Fruit fly (Drosophila melanogaster) whole organism, embryonic: ENCODE measurements around the gene CAH7.

Source experiments
- Awh ChIP-seq: fragments of 200-800 bp; sonication (Bioruptor generic); IDR thresholded peaks from 2 replicates; pipeline ENCODE4, ENCODE4 v1.3.6; 2022; ENCODE audit warnings: missing biosample characterization, missing genetic modification characterization
- CG10431 ChIP-seq: fragments of 200-800 bp; sonication (Bioruptor generic); optimal IDR thresholded peaks from 3 replicates; lab custom pipeline; 2018; ENCODE audit warnings: missing biosample characterization, mild to moderate bottlenecking, missing genetic modification characterization
- CG12219 ChIP-seq: fragments of 200-800 bp; sonication (Bioruptor generic); optimal IDR thresholded peaks from 3 replicates; lab custom pipeline; 2018; ENCODE audit warnings: missing biosample characterization, mild to moderate bottlenecking, missing genetic modification characterization
- CG1233 ChIP-seq: fragments of 200-800 bp; sonication (Bioruptor generic); optimal IDR thresholded peaks from 4 replicates; lab custom pipeline; 2018; ENCODE audit warnings: missing biosample characterization, mild to moderate bottlenecking, missing genetic modification characterization
- CG13296 ChIP-seq: fragments of 200-800 bp; sonication (Bioruptor generic); optimal IDR thresholded peaks from 3 replicates; lab custom pipeline; 2018; ENCODE audit warnings: missing biosample characterization, mild to moderate bottlenecking, missing genetic modification characterization
- CG17568 ChIP-seq: fragments of 200-800 bp; sonication (Bioruptor generic); optimal IDR thresholded peaks from 2 replicates; lab custom pipeline; 2018; ENCODE audit warnings: missing biosample characterization, mild to moderate bottlenecking, missing genetic modification characterization, moderate library complexity
- CG1792 ChIP-seq: fragments of 200-800 bp; sonication (Bioruptor generic); optimal IDR thresholded peaks from 2 replicates; lab custom pipeline; 2016; ENCODE audit warnings: missing biosample characterization, missing genetic modification characterization
- CG3065 ChIP-seq: fragments of 200-800 bp; sonication (Bioruptor generic); optimal IDR thresholded peaks from 2 replicates; lab custom pipeline; 2016; ENCODE audit warnings: missing biosample characterization, missing genetic modification characterization
- CG33213 ChIP-seq: fragments of 200-800 bp; sonication (Bioruptor generic); optimal IDR thresholded peaks from 3 replicates; lab custom pipeline; 2016; ENCODE audit warnings: missing biosample characterization, missing genetic modification characterization
- CG34224 ChIP-seq: fragments of 200-800 bp; sonication (Bioruptor generic); IDR thresholded peaks from 3 replicates; pipeline ENCODE4 v1.3.6; 2022; ENCODE audit warnings: missing biosample characterization, missing genetic modification characterization; ENCODE audit not compliant: partially characterized antibody
- CG34376 ChIP-seq: fragments of 200-800 bp; sonication (Bioruptor generic); optimal IDR thresholded peaks from 2 replicates; lab custom pipeline; 2018; ENCODE audit warnings: missing biosample characterization, mild to moderate bottlenecking, missing genetic modification characterization
- CG3847 ChIP-seq: fragments of 200-800 bp; sonication (Bioruptor generic); IDR thresholded peaks from 2 replicates; pipeline ENCODE4 v1.3.6; 2022; ENCODE audit warnings: missing biosample characterization, missing genetic modification characterization
- CG4424 ChIP-seq: fragments of 200-800 bp; sonication (Bioruptor generic); optimal IDR thresholded peaks from 3 replicates; lab custom pipeline; 2016; ENCODE audit warnings: missing biosample characterization, missing genetic modification characterization
- CG6654 ChIP-seq: fragments of 200-800 bp; sonication (Bioruptor generic); optimal IDR thresholded peaks from 2 replicates; lab custom pipeline; 2017; ENCODE audit warnings: missing biosample characterization, mild to moderate bottlenecking, missing genetic modification characterization
- CG7556 ChIP-seq: fragments of 200-800 bp; sonication (Bioruptor generic); optimal IDR thresholded peaks from 2 replicates; lab custom pipeline; 2017; ENCODE audit warnings: missing biosample characterization, mild to moderate bottlenecking, missing genetic modification characterization
- CG7745 ChIP-seq: fragments of 200-800 bp; sonication (Bioruptor generic); optimal IDR thresholded peaks from 2 replicates; lab custom pipeline; 2018; ENCODE audit warnings: missing biosample characterization, mild to moderate bottlenecking, missing genetic modification characterization, moderate library complexity
- CG7786 ChIP-seq: fragments of 200-800 bp; sonication (Bioruptor generic); optimal IDR thresholded peaks from 2 replicates; lab custom pipeline; 2016; ENCODE audit warnings: missing biosample characterization, missing genetic modification characterization
- CG7928 ChIP-seq: fragments of 200-800 bp; sonication (Bioruptor generic); optimal IDR thresholded peaks from 2 replicates; lab custom pipeline; 2017; ENCODE audit warnings: missing biosample characterization, mild to moderate bottlenecking, missing genetic modification characterization
- CG8478 ChIP-seq: fragments of >200 bp; optimal IDR thresholded peaks from 2 replicates; lab custom pipeline; 2018
- CG9437 ChIP-seq: fragments of 200-800 bp; sonication (Bioruptor generic); optimal IDR thresholded peaks from 2 replicates; lab custom pipeline; 2018; ENCODE audit warnings: missing biosample characterization, mild to moderate bottlenecking, missing genetic modification characterization
- CkIIα-i1 ChIP-seq: fragments of 200-800 bp; sonication (Bioruptor generic); IDR thresholded peaks from 2 replicates; pipeline ENCODE4 v1.3.6; 2022; ENCODE audit warnings: missing biosample characterization, missing genetic modification characterization
- CrebB ChIP-seq: fragments of 200-800 bp; sonication (Bioruptor generic); optimal IDR thresholded peaks from 3 replicates; lab custom pipeline; 2018; ENCODE audit warnings: missing biosample characterization, mild to moderate bottlenecking, missing genetic modification characterization
- D19A ChIP-seq: fragments of 200-800 bp; optimal IDR thresholded peaks from 3 replicates; lab custom pipeline; 2019; ENCODE audit warnings: missing biosample characterization, mild to moderate bottlenecking, missing genetic modification characterization, moderate library complexity
- ERR ChIP-seq: fragments of 200-800 bp; sonication (Bioruptor generic); optimal IDR thresholded peaks from 2 replicates; lab custom pipeline; 2016; ENCODE audit warnings: missing biosample characterization, missing genetic modification characterization
- Ets97D ChIP-seq: fragments of 200-800 bp; sonication (Bioruptor generic); optimal IDR thresholded peaks from 3 replicates; lab custom pipeline; 2016; ENCODE audit warnings: missing biosample characterization, missing genetic modification characterization
- Gsc ChIP-seq: fragments of 200-800 bp; sonication (Bioruptor generic); IDR thresholded peaks from 2 replicates; pipeline ENCODE4 v1.3.6; 2022; ENCODE audit warnings: missing biosample characterization, missing genetic modification characterization
- H15 ChIP-seq: fragments of 200-800 bp; sonication (Bioruptor generic); IDR thresholded peaks from 3 replicates; pipeline ENCODE4 v1.3.6; 2022; ENCODE audit warnings: missing biosample characterization, missing genetic modification characterization
- HHEX ChIP-seq: fragments of 200-800 bp; sonication (Bioruptor generic); optimal IDR thresholded peaks from 3 replicates; lab custom pipeline; 2017; ENCODE audit warnings: missing biosample characterization, mild to moderate bottlenecking, missing genetic modification characterization, missing genetic modification reagents
- HLH4C ChIP-seq: fragments of 200-800 bp; sonication (Bioruptor generic); IDR thresholded peaks from 3 replicates; pipeline ENCODE4 v1.3.6; 2022; ENCODE audit warnings: missing biosample characterization, missing genetic modification characterization; ENCODE audit not compliant: partially characterized antibody
- Hmx ChIP-seq: fragments of 200-800 bp; sonication (Bioruptor generic); optimal IDR thresholded peaks from 2 replicates; lab custom pipeline; 2016; ENCODE audit warnings: missing biosample characterization, missing genetic modification characterization
- MTF-1 ChIP-seq: fragments of 200-800 bp; sonication (Bioruptor generic); optimal IDR thresholded peaks from 2 replicates; lab custom pipeline; 2018; ENCODE audit warnings: missing biosample characterization, mild to moderate bottlenecking, missing genetic modification characterization, borderline replicate concordance
- Meics ChIP-seq: fragments of 200-800 bp; sonication (Bioruptor generic); optimal IDR thresholded peaks from 2 replicates; lab custom pipeline; 2017; ENCODE audit warnings: missing biosample characterization, mild to moderate bottlenecking, missing genetic modification characterization
- Mes4 ChIP-seq: fragments of 200-800 bp; sonication (Bioruptor generic); optimal IDR thresholded peaks from 2 replicates; lab custom pipeline; 2016; ENCODE audit warnings: missing biosample characterization, missing genetic modification characterization
- Sin3A ChIP-seq: fragments of >200 bp; optimal IDR thresholded peaks from 2 replicates; lab custom pipeline; 2018
- Vsx1 ChIP-seq: fragments of 200-800 bp; sonication (Bioruptor generic); optimal IDR thresholded peaks from 2 replicates; lab custom pipeline; 2017; ENCODE audit warnings: missing biosample characterization, mild to moderate bottlenecking, missing genetic modification characterization, missing genetic modification reagents
- Xbp1 ChIP-seq: fragments of 200-800 bp; sonication (Bioruptor generic); optimal IDR thresholded peaks from 3 replicates; lab custom pipeline; 2016; ENCODE audit warnings: missing biosample characterization, mild to moderate bottlenecking, missing genetic modification characterization
- YL-1 ChIP-seq: fragments of 200-800 bp; sonication (Bioruptor generic); optimal IDR thresholded peaks from 3 replicates; lab custom pipeline; 2017; ENCODE audit warnings: missing biosample characterization, mild to moderate bottlenecking, missing genetic modification characterization
- ara ChIP-seq: fragments of 200-800 bp; sonication (Bioruptor generic); IDR thresholded peaks from 2 replicates; pipeline ENCODE4 v1.3.6; 2022; ENCODE audit warnings: missing biosample characterization, missing genetic modification characterization
- bab2 ChIP-seq: fragments of 200-800 bp; sonication (Bioruptor generic); optimal IDR thresholded peaks from 2 replicates; lab custom pipeline; 2016; ENCODE audit warnings: missing biosample characterization, missing genetic modification characterization
- btn ChIP-seq: fragments of 200-800 bp; sonication (Bioruptor generic); optimal IDR thresholded peaks from 2 replicates; lab custom pipeline; 2016; ENCODE audit warnings: missing biosample characterization, missing genetic modification characterization
- fd64A ChIP-seq: fragments of 200-800 bp; sonication (Bioruptor generic); optimal IDR thresholded peaks from 3 replicates; lab custom pipeline; 2018; ENCODE audit warnings: missing biosample characterization, mild to moderate bottlenecking, missing genetic modification characterization
- fru ChIP-seq: fragments of >200 bp; optimal IDR thresholded peaks from 2 replicates; lab custom pipeline; 2017
- gfzf ChIP-seq: fragments of 200-800 bp; sonication (Bioruptor generic); optimal IDR thresholded peaks from 2 replicates; lab custom pipeline; 2016; ENCODE audit warnings: missing biosample characterization, mild to moderate bottlenecking, missing genetic modification characterization, moderate library complexity
- gsb-n ChIP-seq: fragments of 200-800 bp; sonication (Bioruptor generic); optimal IDR thresholded peaks from 3 replicates; lab custom pipeline; 2018; ENCODE audit warnings: missing biosample characterization, mild to moderate bottlenecking, missing genetic modification characterization
- gt ChIP-seq: fragments of 200-800 bp; sonication (Bioruptor generic); IDR thresholded peaks from 2 replicates; pipeline ENCODE4 v1.3.6; 2022; ENCODE audit warnings: missing biosample characterization, missing genetic modification characterization
- insv ChIP-seq, 2 experiments: fragments of 200-800 bp; sonication (Bioruptor generic); optimal IDR thresholded peaks; 3 replicates each; lab custom pipeline; 2016 to 2018; ENCODE audit warnings: missing biosample characterization in 2 of 2, missing genetic modification characterization in 2 of 2
- pfk ChIP-seq: fragments of 200-800 bp; sonication (Bioruptor generic); optimal IDR thresholded peaks from 2 replicates; lab custom pipeline; 2018; ENCODE audit warnings: missing biosample characterization, mild to moderate bottlenecking, missing genetic modification characterization, moderate library complexity
- salm ChIP-seq: fragments of 200-800 bp; sonication (Bioruptor generic); optimal IDR thresholded peaks from 2 replicates; lab custom pipeline; 2018; ENCODE audit warnings: missing biosample characterization, mild to moderate bottlenecking, missing genetic modification characterization
- sc ChIP-seq, 3 experiments: fragments of >200 bp in 2 of 3; fragments of 200-800 bp in 1 of 3; sonication (Bioruptor generic) in 1 of 3; optimal IDR thresholded peaks; 2 replicates in 2 of 3; 3 replicates in 1 of 3; lab custom pipeline; 2017; ENCODE audit warnings: mild to moderate bottlenecking in 1 of 3, missing biosample characterization in 1 of 3, missing genetic modification characterization in 1 of 3, missing genetic modification reagents in 1 of 3
- tgo ChIP-seq: fragments of 200-800 bp; sonication (Bioruptor generic); IDR thresholded peaks from 3 replicates; pipeline ENCODE4 v1.3.6; 2022; ENCODE audit warnings: missing biosample characterization, missing genetic modification characterization
- vnd ChIP-seq: fragments of 200-800 bp; sonication (Bioruptor generic); IDR thresholded peaks from 3 replicates; pipeline ENCODE4 v1.3.6; 2022; ENCODE audit warnings: missing biosample characterization, missing genetic modification characterization; ENCODE audit not compliant: partially characterized antibody

Gene CAH7

dm6 chr3R:10168483-10169064 lies 56.5 kb downstream of the CAH7 start (continued):
- TF ChIP-seq Sin3A (lab: Kevin White, UChicago) (no peak), D19A (tag; lab: Kevin White, UChicago) (no peak), CG17568 (GFP tag; lab: Kevin White, UChicago) (peak; percentile 20), CG4424 (GFP tag; lab: Kevin White, UChicago) (no peak), vnd (GFP tag; lab: Robert Waterston, UW) (no peak), Xbp1 (peak; percentile 44), HLH4C (no peak), ERR (no peak), Mes4 (GFP tag; lab: Kevin White, UChicago) (no peak), fru (lab: Kevin White, UChicago) (no peak), sc (optimal IDR thresholded peaks at IDR 0.05; lab: Kevin White, UChicago) (no peak), sc (GFP tag; optimal IDR thresholded peaks at IDR 0.05; lab: Kevin White, UChicago) (peak; percentile 4), HHEX (GFP tag; lab: Kevin White, UChicago) (peak; percentile 12), CG7556 (GFP tag; lab: Kevin White, UChicago) (peak; percentile 30), Vsx1 (GFP tag; lab: Kevin White, UChicago) (peak; percentile 21), CG3065 (GFP tag; lab: Kevin White, UChicago) (no peak), YL-1 (GFP tag; lab: Kevin White, UChicago) (no peak), pfk (GFP tag; lab: Kevin White, UChicago) (no peak), CG34224 (GFP tag; lab: Robert Waterston, UW) (no peak), Ets97D (GFP tag; lab: Kevin White, UChicago) (no peak), CG1233 (GFP tag; lab: Kevin White, UChicago) (no peak), bab2 (GFP tag; lab: Kevin White, UChicago) (no peak), CG3847 (no peak), tgo (GFP tag; lab: Robert Waterston, UW) (no peak), CG7745 (tag; lab: Kevin White, UChicago) (no peak), CG34376 (GFP tag; lab: Kevin White, UChicago) (no peak), H15 (GFP tag; lab: Robert Waterston, UW) (no peak), Gsc (GFP tag; lab: Robert Waterston, UW) (no peak), salm (peak; percentile 1), CG6654 (GFP tag; lab: Kevin White, UChicago) (no peak), gsb-n (tag; lab: Kevin White, UChicago) (peak; percentile 17), Awh (GFP tag; lab: Robert Waterston, UW) (0 out of 2 replicates have a peak, but pooled peaks have one; percentile 7), CG7928 (no peak), Meics (GFP tag; lab: Kevin White, UChicago) (peak; percentile 34), gfzf (GFP tag; lab: Kevin White, UChicago) (no peak), CrebB (tag; lab: Kevin White, UChicago) (peak; percentile 22), CkIIα-i1 (GFP tag; lab: Robert Waterston, UW) (no peak), CG13296 (GFP tag; lab: Kevin White, UChicago) (peak; percentile 6), CG33213 (GFP tag; lab: Kevin White, UChicago) (peak; percentile 31), gt (no peak), ara (no peak), fd64A (GFP tag; lab: Kevin White, UChicago) (peak; percentile 16), CG1792 (GFP tag; lab: Kevin White, UChicago) (no peak), btn (GFP tag; lab: Kevin White, UChicago) (no peak), insv (GFP tag; optimal IDR thresholded peaks at IDR 0.05; lab: Kevin White, UChicago) (no peak), CG9437 (no peak), CG10431 (GFP tag; lab: Kevin White, UChicago) (no peak), MTF-1 (GFP tag; lab: Kevin White, UChicago) (no peak), CG12219 (GFP tag; lab: Kevin White, UChicago) (no peak), CG7786 (GFP tag; lab: Kevin White, UChicago) (peak; percentile 28), CG8478 (lab: Kevin White, UChicago) (no peak), Hmx (no peak)
